Fruit fly (Drosophila melanogaster): ENCODE data around the gene CG11885.

Gene CG11885

DNA sequence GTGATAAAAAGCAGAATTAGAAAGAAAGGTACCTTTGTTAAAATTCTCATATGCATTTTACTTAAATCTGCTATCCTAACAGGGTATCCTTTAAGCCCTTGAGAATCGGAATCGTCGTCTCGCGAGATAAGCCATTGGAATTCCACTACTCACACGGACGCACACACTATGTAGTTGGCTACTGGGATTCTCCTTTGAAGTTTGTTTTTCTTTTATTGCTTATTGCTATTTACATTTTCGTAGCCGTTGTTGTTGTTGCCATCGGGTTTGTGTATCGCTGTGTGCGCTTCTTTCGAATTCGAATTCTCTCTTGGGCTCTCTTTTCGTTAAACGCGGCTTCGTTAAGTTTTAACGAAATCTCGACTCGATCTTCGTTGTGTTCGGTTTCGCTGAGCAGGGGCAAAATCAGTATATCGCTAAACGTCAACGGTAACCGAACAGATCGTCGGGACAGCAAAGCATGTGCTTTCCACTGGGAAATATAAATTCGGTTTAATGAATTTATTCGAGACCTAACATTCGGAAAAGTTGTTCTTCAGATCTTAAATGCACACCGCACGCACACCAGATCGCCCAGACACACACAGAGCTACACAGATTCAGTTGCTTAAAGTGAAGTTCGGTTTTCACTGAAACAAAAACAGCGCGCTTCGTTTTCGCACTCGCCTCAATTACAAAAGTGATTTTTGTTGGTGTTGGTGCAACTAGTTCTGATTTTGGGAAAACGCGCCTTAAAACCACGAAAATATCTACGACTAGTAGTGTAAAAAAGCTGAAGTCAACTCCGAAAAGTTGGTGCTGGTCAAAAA, 9.8 kb upstream of the CG11885 start, which contains the start of gene ex (continued):
- TF ChIP-seq CG6792 (GFP tag; optimal IDR thresholded peaks at IDR 0.05) (no peak), CG3032 (tag; optimal IDR thresholded peaks at IDR 0.05) (peak; percentile 43), OdsH (GFP tag; optimal IDR thresholded peaks at IDR 0.05) (peak; percentile 21), topi (GFP tag; optimal IDR thresholded peaks at IDR 0.05) (no peak), Met (GFP tag; optimal IDR thresholded peaks at IDR 0.05) (peak; percentile 40), fkh (GFP tag; optimal IDR thresholded peaks at IDR 0.05) (peak; percentile 99), CG32006 (GFP tag; optimal IDR thresholded peaks at IDR 0.05) (peak; percentile 22), Sox15 (GFP tag; optimal IDR thresholded peaks at IDR 0.05) (no peak), Ets96B (tag; optimal IDR thresholded peaks at IDR 0.05) (peak; percentile 46), fd85E (GFP tag; optimal IDR thresholded peaks at IDR 0.05) (no peak), CG16779 (tag; optimal IDR thresholded peaks at IDR 0.05) (peak; percentile 40), Eip78C (GFP tag) (peak; percentile 88), CG11294 (GFP tag; IDR thresholded peaks at IDR 0.05) (no peak)

DNA sequence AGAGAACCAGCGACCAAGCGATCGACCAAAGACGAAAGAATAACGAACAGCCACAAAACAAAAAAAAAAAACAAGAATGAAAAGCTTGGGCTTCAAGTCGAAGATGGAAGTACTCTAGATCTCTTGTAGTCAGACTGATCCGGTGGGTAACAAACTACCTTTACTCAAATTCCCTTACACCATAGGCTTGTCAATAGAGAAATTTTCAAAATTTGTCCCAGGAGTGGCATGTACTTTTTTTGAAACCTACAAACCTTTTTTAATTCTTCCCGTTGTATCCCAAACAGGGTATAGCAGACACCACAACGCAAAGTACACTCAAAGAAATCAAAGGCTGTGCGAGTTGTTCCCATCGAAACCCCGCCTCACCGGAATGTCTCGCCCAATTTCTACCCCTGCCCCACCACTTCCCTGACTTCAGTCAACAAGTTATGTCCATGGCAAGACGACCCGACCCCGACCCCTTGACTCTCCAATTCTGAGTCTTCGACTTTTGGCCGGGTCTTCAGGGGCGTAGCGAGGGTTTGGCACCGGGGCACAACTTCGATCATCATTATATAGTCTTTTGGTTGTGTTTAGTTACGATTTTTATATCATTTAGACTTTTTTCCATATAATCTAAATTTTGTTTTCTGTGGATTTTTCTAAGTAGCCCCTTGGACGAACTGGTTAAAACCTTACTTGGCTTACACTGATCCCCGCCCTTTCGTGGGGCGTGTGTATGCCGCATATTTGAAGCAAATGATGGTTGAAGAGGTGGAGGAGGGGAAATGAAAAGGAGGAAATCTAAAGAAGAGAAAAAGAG, 8.6 kb upstream of the CG11885 start:
- peak; percentile 73 for TF ChIP-seq Sox15 (GFP tag; optimal IDR thresholded peaks at IDR 0.05)
- TF ChIP-seq dac (GFP tag; optimal IDR thresholded peaks at IDR 0.05), result no peak
- TF ChIP-seq CG34406 (GFP tag; optimal IDR thresholded peaks at IDR 0.05), result peak; percentile 84
- peak; percentile 95 for TF ChIP-seq topi (GFP tag; optimal IDR thresholded peaks at IDR 0.05)
- TF ChIP-seq pdm3 (GFP tag; optimal IDR thresholded peaks at IDR 0.05), result peak; percentile 90
- TF ChIP-seq eg (GFP tag; IDR thresholded peaks at IDR 0.05), result peak; percentile 53
- peak; percentile 95 for TF ChIP-seq cyc (GFP tag; optimal IDR thresholded peaks at IDR 0.05)
- peak; percentile 95 for TF ChIP-seq Hr39 (GFP tag; optimal IDR thresholded peaks at IDR 0.05)
- TF ChIP-seq esn (GFP tag; optimal IDR thresholded peaks at IDR 0.05), result peak; percentile 96
- TF ChIP-seq Sox14 (GFP tag; optimal IDR thresholded peaks at IDR 0.05), result peak; percentile 93
- TF ChIP-seq Eip93F (GFP tag; optimal IDR thresholded peaks at IDR 0.05), result peak; percentile 91
- peak; percentile 86 for TF ChIP-seq achi (GFP tag; optimal IDR thresholded peaks at IDR 0.05)
- peak; percentile 67 for TF ChIP-seq Gug (GFP tag; IDR thresholded peaks at IDR 0.05)
- peak; percentile 77 for TF ChIP-seq CG1621 (tag; optimal IDR thresholded peaks at IDR 0.05)
- TF ChIP-seq Ets21C (GFP tag; optimal IDR thresholded peaks at IDR 0.05), result peak; percentile 93
- TF ChIP-seq fkh (GFP tag; optimal IDR thresholded peaks at IDR 0.05), result no peak
- peak; percentile 71 for TF ChIP-seq spab (GFP tag; optimal IDR thresholded peaks at IDR 0.05)
- peak; percentile 96 for TF ChIP-seq Eip78C (GFP tag)
- TF ChIP-seq vri (GFP tag; optimal IDR thresholded peaks at IDR 0.05), result peak; percentile 93
- peak; percentile 98 for TF ChIP-seq svp (GFP tag)
- TF ChIP-seq CG6276 (GFP tag; optimal IDR thresholded peaks at IDR 0.05), result peak; percentile 42
- peak; percentile 79 for TF ChIP-seq CG6854 (GFP tag; optimal IDR thresholded peaks at IDR 0.05)
- TF ChIP-seq Lpt (GFP tag; optimal IDR thresholded peaks at IDR 0.05), result peak; percentile 56
- no peak for TF ChIP-seq Hr38 (GFP tag; optimal IDR thresholded peaks at IDR 0.05)
- peak; percentile 77 for TF ChIP-seq CG6808 (GFP tag; optimal IDR thresholded peaks at IDR 0.05)
- peak; percentile 80 for TF ChIP-seq Ets96B (tag; optimal IDR thresholded peaks at IDR 0.05)
- peak; percentile 22 for TF ChIP-seq CG4318 (GFP tag; optimal IDR thresholded peaks at IDR 0.05)
- peak; percentile 65 for TF ChIP-seq dsx (GFP tag; optimal IDR thresholded peaks at IDR 0.05; ENCODE audit: poor library complexity, severe bottlenecking)
- TF ChIP-seq CG15336 (GFP tag; IDR thresholded peaks at IDR 0.05), result peak; percentile 66; the same call in 1 of the 2 replicates
- TF ChIP-seq ss (GFP tag; optimal IDR thresholded peaks at IDR 0.05), result peak; percentile 23 to 62
- peak; percentile 81 for TF ChIP-seq CG8632 (GFP tag; optimal IDR thresholded peaks at IDR 0.05)
- peak; percentile 77 for TF ChIP-seq CG7368 (GFP tag; optimal IDR thresholded peaks at IDR 0.05)
- peak; percentile 94 for TF ChIP-seq lz (GFP tag; optimal IDR thresholded peaks at IDR 0.05)
- TF ChIP-seq CG8319 (GFP tag; optimal IDR thresholded peaks at IDR 0.05), result peak; percentile 81
- TF ChIP-seq Met (GFP tag; optimal IDR thresholded peaks at IDR 0.05), result peak; percentile 96
- TF ChIP-seq CG11294 (GFP tag; IDR thresholded peaks at IDR 0.05), result peak; percentile 46; the same call in 1 of the 2 replicates
- peak; percentile 68 for TF ChIP-seq net (GFP tag; optimal IDR thresholded peaks at IDR 0.05)
- peak; percentile 89 for TF ChIP-seq CG10631 (GFP tag; optimal IDR thresholded peaks at IDR 0.05)
- TF ChIP-seq CG3919 (GFP tag; optimal IDR thresholded peaks at IDR 0.05), result peak; percentile 90
- peak; percentile 97 for TF ChIP-seq CG11902 (GFP tag; optimal IDR thresholded peaks at IDR 0.05)

Measured in whole organism, prepupa.